Worm (Caenorhabditis elegans) whole organism, young adult: ENCODE results near the gene srt-30.
A peak's percentile ranks its signal among the peaks of the same experiment; 100 is the strongest.

Source experiments
- C17E4.6 ChIP-seq: fragments of 200-800 bp; sonication (Bioruptor generic); IDR thresholded peaks from 2 replicates; pipeline ENCODE4 v1.3.6; 2022; ENCODE audit warnings: missing genetic modification reagents, missing genetic modification characterization, missing compliant biosample characterization
- F23B12.7 ChIP-seq: sonication (generic microtip); optimal IDR thresholded peaks from 2 replicates; lab custom pipeline; 2017; ENCODE audit warnings: missing genetic modification characterization, mild to moderate bottlenecking, missing compliant biosample characterization, antibody characterized with exemption, moderate library complexity; ENCODE audit not compliant: insufficient read depth
- F37B4.10 ChIP-seq: fragments of 200-800 bp; sonication (Bioruptor generic); IDR thresholded peaks from 2 replicates; pipeline ENCODE4 v1.3.6; 2022; ENCODE audit warnings: missing genetic modification characterization, missing compliant biosample characterization
- F52B5.7 ChIP-seq: sonication (generic microtip); optimal IDR thresholded peaks from 2 replicates; lab custom pipeline; 2016; ENCODE audit warnings: mild to moderate bottlenecking, missing genetic modification characterization, missing compliant biosample characterization
- F55B11.4 ChIP-seq: sonication (generic microtip); optimal IDR thresholded peaks from 2 replicates; lab custom pipeline; 2016; ENCODE audit warnings: missing compliant biosample characterization, missing genetic modification characterization, borderline replicate concordance; ENCODE audit not compliant: insufficient read depth
- F57A8.1 ChIP-seq: fragments of 200-800 bp; sonication (Bioruptor generic); optimal IDR thresholded peaks from 2 replicates; lab custom pipeline; 2018; ENCODE audit warnings: mild to moderate bottlenecking, missing genetic modification characterization, moderate library complexity, missing compliant biosample characterization
- K12H6.12 ChIP-seq: fragments of 200-800 bp; sonication (Bioruptor generic); optimal IDR thresholded peaks from 2 replicates; lab custom pipeline; 2018; ENCODE audit warnings: mild to moderate bottlenecking, missing genetic modification characterization, missing compliant biosample characterization
- Y79H2A.3 ChIP-seq: fragments of 200-800 bp; sonication (Bioruptor generic); conservative IDR thresholded peaks from 2 replicates; pipeline ENCODE4 v1.3.6; 2022; ENCODE audit warnings: missing genetic modification reagents, missing genetic modification characterization, missing compliant biosample characterization
- aptf-2 ChIP-seq: fragments of 200-800 bp; sonication (Bioruptor generic); conservative IDR thresholded peaks from 2 replicates; pipeline ENCODE4 v1.3.6; 2022; ENCODE audit warnings: missing genetic modification reagents, missing genetic modification characterization, missing compliant biosample characterization
- attf-3 ChIP-seq: fragments of 200-800 bp; sonication (Bioruptor generic); conservative IDR thresholded peaks from 2 replicates; pipeline ENCODE4 v1.3.6; 2022; ENCODE audit warnings: missing genetic modification reagents, missing genetic modification characterization, missing compliant biosample characterization
- attf-5 ChIP-seq: fragments of 200-800 bp; sonication (Bioruptor generic); optimal IDR thresholded peaks from 2 replicates; lab custom pipeline; 2018; ENCODE audit warnings: mild to moderate bottlenecking, missing genetic modification characterization, missing compliant biosample characterization
- attf-6 ChIP-seq: fragments of 200-800 bp; sonication (Bioruptor generic); IDR thresholded peaks from 2 replicates; pipeline ENCODE4 v1.3.6; 2022; ENCODE audit warnings: missing genetic modification reagents, missing genetic modification characterization, missing compliant biosample characterization
- bed-1 ChIP-seq: fragments of 200-800 bp; sonication (Bioruptor generic); IDR thresholded peaks from 2 replicates; pipeline ENCODE4 v1.3.6; 2022; ENCODE audit warnings: missing genetic modification reagents, missing genetic modification characterization, missing compliant biosample characterization
- cebp-2 ChIP-seq: fragments of 200-800 bp; sonication (Bioruptor generic); IDR thresholded peaks from 2 replicates; pipeline ENCODE4 v1.3.6; 2022; ENCODE audit warnings: missing genetic modification characterization, missing compliant biosample characterization
- ceh-27 ChIP-seq: fragments of 200-800 bp; sonication (Bioruptor generic); optimal IDR thresholded peaks from 2 replicates; lab custom pipeline; 2018; ENCODE audit warnings: mild to moderate bottlenecking, missing genetic modification characterization, moderate library complexity, missing compliant biosample characterization
- ceh-58 ChIP-seq: fragments of 200-800 bp; sonication (Bioruptor generic); IDR thresholded peaks from 2 replicates; pipeline ENCODE4 v1.3.6; 2022; ENCODE audit warnings: missing genetic modification characterization, missing compliant biosample characterization
- ceh-79 ChIP-seq: sonication (generic microtip); optimal IDR thresholded peaks from 2 replicates; lab custom pipeline; 2017; ENCODE audit warnings: mild to moderate bottlenecking, missing genetic modification characterization, missing compliant biosample characterization
- ceh-91 ChIP-seq: fragments of 200-800 bp; sonication (Bioruptor generic); IDR thresholded peaks from 2 replicates; pipeline ENCODE4 v1.3.6; 2022; ENCODE audit warnings: missing genetic modification reagents, missing genetic modification characterization, missing compliant biosample characterization
- dox-1 ChIP-seq: fragments of 200-800 bp; sonication (Bioruptor generic); IDR thresholded peaks from 2 replicates; pipeline ENCODE4 v1.3.6; 2022; ENCODE audit warnings: missing genetic modification reagents, missing genetic modification characterization, missing compliant biosample characterization
- efl-1 ChIP-seq: fragments of 150-350 bp; optimal IDR thresholded peaks from 2 replicates; lab custom pipeline; 2014; ENCODE audit warnings: missing biosample characterization, missing genetic modification reagents, missing genetic modification characterization
- egl-18 ChIP-seq: fragments of 200-800 bp; sonication (Bioruptor generic); IDR thresholded peaks from 2 replicates; pipeline ENCODE4 v1.3.6; 2022; ENCODE audit warnings: missing genetic modification reagents, missing genetic modification characterization, missing compliant biosample characterization
- egrh-3 ChIP-seq: fragments of 200-800 bp; sonication (Bioruptor generic); IDR thresholded peaks from 2 replicates; pipeline ENCODE4 v1.3.6; 2022; ENCODE audit warnings: missing genetic modification reagents, missing genetic modification characterization, missing compliant biosample characterization
- ets-4 ChIP-seq: fragments of 200-800 bp; sonication (Bioruptor generic); optimal IDR thresholded peaks from 2 replicates; lab custom pipeline; 2018; ENCODE audit warnings: mild to moderate bottlenecking, missing genetic modification characterization, missing compliant biosample characterization
- gei-17 ChIP-seq: fragments of 200-800 bp; sonication (Bioruptor generic); optimal IDR thresholded peaks from 2 replicates; lab custom pipeline; 2018; ENCODE audit warnings: mild to moderate bottlenecking, missing genetic modification characterization, missing compliant biosample characterization
- him-1 ChIP-seq: sonication (generic microtip); optimal IDR thresholded peaks from 2 replicates; lab custom pipeline; 2016; ENCODE audit warnings: missing genotype, missing genetic modification reagents, missing genetic modification characterization, missing compliant biosample characterization
- hmg-20 ChIP-seq: fragments of 200-800 bp; sonication (Bioruptor generic); IDR thresholded peaks from 2 replicates; pipeline ENCODE4 v1.3.6; 2022; ENCODE audit warnings: missing genetic modification reagents, missing genetic modification characterization, missing compliant biosample characterization
- hrde-1 ChIP-seq: sonication (generic microtip); optimal IDR thresholded peaks from 2 replicates; lab custom pipeline; 2016; ENCODE audit warnings: missing genetic modification characterization, mild to moderate bottlenecking, missing compliant biosample characterization, moderate library complexity, missing genotype, missing genetic modification reagents, borderline replicate concordance
- hsf-1 ChIP-seq: fragments of 200-800 bp; sonication (Bioruptor generic); IDR thresholded peaks from 2 replicates; pipeline ENCODE4 v1.3.6; 2022; ENCODE audit warnings: missing genetic modification reagents, missing genetic modification characterization, missing compliant biosample characterization
- let-526 ChIP-seq: fragments of 200-800 bp; sonication (Bioruptor generic); IDR thresholded peaks from 2 replicates; pipeline ENCODE4 v1.3.6; 2022; ENCODE audit warnings: missing genetic modification reagents, missing genetic modification characterization, missing compliant biosample characterization
- lir-1 ChIP-seq: fragments of 200-800 bp; sonication (Bioruptor generic); conservative IDR thresholded peaks from 2 replicates; pipeline ENCODE4 v1.3.6; 2022; ENCODE audit warnings: missing genetic modification reagents, missing genetic modification characterization, missing compliant biosample characterization
- lsl-1 ChIP-seq: fragments of 200-800 bp; sonication (Bioruptor generic); optimal IDR thresholded peaks from 2 replicates; lab custom pipeline; 2018; ENCODE audit warnings: mild to moderate bottlenecking, missing genetic modification characterization, moderate library complexity, missing compliant biosample characterization
- madf-6 ChIP-seq: fragments of 200-800 bp; sonication (Bioruptor generic); IDR thresholded peaks from 2 replicates; pipeline ENCODE4 v1.3.6; 2022; ENCODE audit warnings: missing genetic modification reagents, missing genetic modification characterization, missing compliant biosample characterization
- mcd-1 ChIP-seq: fragments of 200-800 bp; sonication (Bioruptor generic); IDR thresholded peaks from 2 replicates; pipeline ENCODE4 v1.3.6; 2022; ENCODE audit warnings: missing genetic modification reagents, missing genetic modification characterization, missing compliant biosample characterization
- mel-28 ChIP-seq: sonication (generic microtip); optimal IDR thresholded peaks from 2 replicates; lab custom pipeline; 2016; ENCODE audit warnings: borderline replicate concordance, mild to moderate bottlenecking, missing genetic modification characterization, missing compliant biosample characterization
- nfya-2 ChIP-seq: fragments of 200-800 bp; sonication (Bioruptor generic); IDR thresholded peaks from 2 replicates; pipeline ENCODE4 v1.3.6; 2022; ENCODE audit warnings: missing genetic modification reagents, missing genetic modification characterization, missing compliant biosample characterization
- nfyb-1 ChIP-seq: fragments of 200-800 bp; sonication (Bioruptor generic); IDR thresholded peaks from 2 replicates; pipeline ENCODE4 v1.3.6; 2022; ENCODE audit warnings: missing genetic modification reagents, missing genetic modification characterization, missing compliant biosample characterization
- nhr-120 ChIP-seq: fragments of 200-800 bp; sonication (Bioruptor generic); IDR thresholded peaks from 2 replicates; pipeline ENCODE4 v1.3.6; 2022; ENCODE audit warnings: missing genetic modification characterization, missing compliant biosample characterization
- nhr-27 ChIP-seq: fragments of 200-800 bp; sonication (Bioruptor generic); optimal IDR thresholded peaks from 2 replicates; lab custom pipeline; 2018; ENCODE audit warnings: mild to moderate bottlenecking, missing genetic modification characterization, moderate library complexity, missing compliant biosample characterization
- rcor-1 ChIP-seq: fragments of 200-800 bp; sonication (Bioruptor generic); IDR thresholded peaks from 2 replicates; pipeline ENCODE4 v1.3.6; 2022; ENCODE audit warnings: missing genetic modification reagents, missing genetic modification characterization, missing compliant biosample characterization
- repo-1 ChIP-seq: sonication (generic microtip); optimal IDR thresholded peaks from 2 replicates; lab custom pipeline; 2017; ENCODE audit warnings: mild to moderate bottlenecking, missing genetic modification characterization, missing compliant biosample characterization
- snpc-3.4 ChIP-seq: sonication (generic microtip); optimal IDR thresholded peaks from 2 replicates; lab custom pipeline; 2017; ENCODE audit warnings: missing genetic modification characterization, mild to moderate bottlenecking, missing compliant biosample characterization, antibody characterized with exemption, moderate library complexity, missing genotype, missing genetic modification reagents
- xnd-1 ChIP-seq: sonication (generic microtip); optimal IDR thresholded peaks from 2 replicates; lab custom pipeline; 2016; ENCODE audit warnings: missing genotype, missing genetic modification reagents, missing genetic modification characterization, missing compliant biosample characterization
- ztf-6 ChIP-seq: fragments of 200-800 bp; sonication (Bioruptor generic); IDR thresholded peaks from 2 replicates; pipeline ENCODE4 v1.3.6; 2022; ENCODE audit warnings: missing genetic modification reagents, missing genetic modification characterization, missing compliant biosample characterization

srt-30 gene

DNA sequence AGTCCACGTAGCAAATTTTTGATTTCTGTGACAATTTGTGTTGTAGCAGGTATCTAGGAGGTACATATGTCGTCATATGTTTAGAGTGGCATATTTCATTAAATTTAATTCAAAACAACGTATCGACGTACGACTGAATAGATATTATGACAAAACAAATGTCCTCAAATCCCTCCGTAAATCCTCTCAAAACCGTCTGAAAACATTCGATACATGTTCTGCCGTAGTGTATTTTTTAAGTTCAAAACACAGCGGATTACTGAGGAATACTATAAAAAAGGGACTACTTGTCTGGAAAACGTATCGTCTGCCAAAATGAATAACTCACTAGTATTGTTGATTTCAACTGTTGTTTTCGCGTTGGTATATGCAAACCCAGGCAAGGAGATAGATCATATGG, 32.0 kb downstream of the srt-30 start, which contains the start of gene R08E5.4 (continued):
- TF ChIP-seq ceh-79 (tag; lab: Kevin White, UChicago), result no peak
- no peak for TF ChIP-seq aptf-2 (GFP tag; lab: Robert Waterston, UW)

DNA sequence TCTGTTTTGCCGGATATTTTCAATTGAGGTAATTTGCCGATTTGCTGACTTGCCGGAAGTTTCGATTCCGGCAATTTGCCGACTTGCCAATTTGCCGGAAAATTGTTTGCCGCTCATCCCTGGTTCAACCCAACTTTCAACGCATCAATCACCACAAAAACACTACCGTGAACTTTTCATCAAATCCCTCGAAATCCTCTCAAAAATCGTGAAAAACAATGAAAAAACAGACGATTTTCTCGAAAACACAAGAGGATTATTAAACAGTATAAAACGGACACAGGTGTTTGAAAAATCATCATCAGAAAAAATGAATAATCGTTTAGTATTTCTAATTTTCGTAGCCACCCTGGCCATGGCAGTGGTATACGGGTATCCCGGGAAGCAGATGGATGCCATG, 33.4 kb downstream of the srt-30 start, which contains the start of gene Y39H10A.1:
TSS of gene Y39H10A.1 (plus strand) at position 301 of the 400 bp plus-strand sequence.
- TF ChIP-seq mel-28 (tag; lab: Kevin White, UChicago) (no peak), C17E4.6 (no peak), bed-1 (GFP tag; lab: Robert Waterston, UW) (no peak)

DNA sequence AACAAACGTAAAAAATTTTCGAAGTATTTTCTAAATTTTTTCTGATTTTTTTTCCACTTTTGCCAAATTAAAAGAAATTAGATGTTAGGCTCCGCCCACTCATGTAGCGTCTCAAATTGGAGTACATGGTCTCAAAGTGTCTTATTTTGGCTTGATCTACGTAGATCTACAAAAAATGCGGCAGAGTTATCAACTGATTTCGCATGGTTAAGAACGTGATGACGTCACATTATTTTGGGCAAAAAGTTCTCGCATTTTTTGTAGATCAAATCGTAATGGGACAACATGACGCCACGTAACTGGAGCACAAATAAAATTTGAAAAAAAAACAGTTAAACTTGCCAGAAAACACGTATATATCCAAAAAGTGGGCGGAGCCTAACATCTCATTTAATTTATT, 38.4 kb downstream of the srt-30 start:
- no peak for TF ChIP-seq let-526 (GFP tag; lab: Robert Waterston, UW)
- no peak for TF ChIP-seq egrh-3
- no peak for TF ChIP-seq nhr-120 (GFP tag; lab: Robert Waterston, UW)
- TF ChIP-seq Y79H2A.3 (GFP tag; lab: Robert Waterston, UW), result no peak
- TF ChIP-seq egl-18, result no peak
- TF ChIP-seq rcor-1 (GFP tag; lab: Robert Waterston, UW), result no peak
- TF ChIP-seq madf-6 (GFP tag; lab: Robert Waterston, UW), result no peak
- no peak for TF ChIP-seq nhr-27 (tag; lab: Kevin White, UChicago)
- no peak for TF ChIP-seq attf-3 (GFP tag; lab: Robert Waterston, UW)
- no peak for TF ChIP-seq nfya-2 (GFP tag; lab: Robert Waterston, UW)
- TF ChIP-seq ets-4 (GFP tag; lab: Kevin White, UChicago), result no peak
- no peak for TF ChIP-seq ceh-91 (GFP tag; lab: Robert Waterston, UW)
- no peak for TF ChIP-seq F57A8.1 (GFP tag; lab: Kevin White, UChicago)
- no peak for TF ChIP-seq F37B4.10 (GFP tag; lab: Robert Waterston, UW)
- TF ChIP-seq ceh-58, result no peak
- no peak for TF ChIP-seq hrde-1 (tag; lab: Kevin White, UChicago)
- no peak for TF ChIP-seq repo-1 (tag; lab: Kevin White, UChicago)
- TF ChIP-seq him-1 (tag; lab: Kevin White, UChicago), result no peak

DNA sequence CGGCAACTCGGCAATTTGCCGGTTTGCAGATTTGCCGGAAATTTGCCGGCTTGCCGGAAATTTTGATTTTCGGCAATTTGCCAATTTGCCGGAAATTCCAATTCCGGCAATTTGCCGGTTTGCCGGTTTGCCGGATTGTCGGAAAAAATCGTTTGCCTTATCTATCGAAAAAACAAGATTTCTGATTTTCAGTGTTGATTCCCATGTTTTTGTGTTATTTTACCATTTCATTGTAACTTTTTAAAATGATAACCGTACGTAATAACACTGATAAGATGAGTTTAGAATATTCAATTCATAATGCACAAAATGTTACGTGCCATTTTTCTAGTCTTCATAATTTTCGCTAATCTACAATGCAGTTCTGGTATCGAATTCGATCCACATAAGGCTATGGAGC, 39.4 kb downstream of the srt-30 start, which contains the start of gene oac-55:
TSS of gene oac-55 (plus strand) at position 301 of the 400 bp plus-strand sequence.
- TF ChIP-seq hmg-20 (GFP tag; lab: Robert Waterston, UW) (no peak), nfyb-1 (no peak)

DNA sequence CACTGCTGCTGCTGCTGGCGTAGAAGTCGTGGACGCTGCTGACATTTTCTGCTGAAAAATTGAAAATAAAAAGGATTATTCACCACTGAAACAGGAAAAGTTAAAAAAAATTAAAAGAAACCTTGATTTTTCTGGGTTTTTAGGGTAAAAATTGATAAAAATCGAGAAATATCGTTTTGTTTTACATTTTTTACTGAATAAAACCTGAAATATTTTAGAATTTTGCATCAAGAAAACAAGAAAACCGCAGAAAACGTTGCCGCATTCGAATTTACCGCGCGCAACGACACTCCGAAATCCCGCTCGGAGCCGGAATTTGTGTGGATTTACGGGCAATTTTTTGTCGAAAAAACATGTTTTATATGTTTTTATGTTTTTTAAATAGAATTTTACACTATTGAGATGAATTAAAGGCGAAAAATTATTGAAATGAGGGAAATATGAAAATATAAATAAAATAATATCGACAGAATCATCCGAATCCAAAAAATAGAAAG, 40.8 kb downstream of the srt-30 start, which contains the start of gene chk-1:
TSS of gene chk-1 (minus strand) at position 51 of the 497 bp plus-strand sequence.
- TF ChIP-seq attf-5 (peak; percentile 71), gei-17 (GFP tag; lab: Kevin White, UChicago) (no peak), cebp-2 (GFP tag; lab: Robert Waterston, UW) (no peak), attf-6 (GFP tag; lab: Robert Waterston, UW) (no peak), efl-1 (GFP tag; lab: Kevin White, UChicago) (peak; percentile 80), xnd-1 (no peak), K12H6.12 (tag; lab: Kevin White, UChicago) (no peak), hsf-1 (no peak), F55B11.4 (no peak), F52B5.7 (tag; lab: Kevin White, UChicago) (no peak), mcd-1 (GFP tag; lab: Robert Waterston, UW) (peak; percentile 22; the same call in 1 of the 2 replicates), attf-3 (GFP tag; lab: Robert Waterston, UW) (peak; percentile 98), ceh-27 (no peak), F23B12.7 (tag; lab: Kevin White, UChicago) (peak; percentile 77), dox-1 (peak; percentile 48), lsl-1 (peak; percentile 38), ztf-6 (GFP tag; lab: Robert Waterston, UW) (no peak), lir-1 (GFP tag; lab: Robert Waterston, UW) (no peak), snpc-3.4 (tag; lab: Kevin White, UChicago) (peak; percentile 7)
